Fruit fly (Drosophila melanogaster) whole organism, adult: Measurements from ENCODE around the gene Muc68Ca.

Source experiments
- CG7101 ChIP-seq: fragments of 200-800 bp; sonication (Bioruptor generic); optimal IDR thresholded peaks from 2 replicates; lab custom pipeline; 2018; ENCODE audit warnings: missing biosample characterization, mild to moderate bottlenecking, missing genetic modification characterization, moderate library complexity
- Hr96 ChIP-seq: fragments of 200-800 bp; sonication (Bioruptor generic); optimal IDR thresholded peaks from 2 replicates; lab custom pipeline; 2016; ENCODE audit warnings: missing biosample characterization, missing genetic modification characterization
- kay ChIP-seq: fragments of 200-800 bp; sonication (Bioruptor generic); peaks from one replicate; lab custom pipeline; 2016; ENCODE audit warnings: missing biosample characterization, missing genetic modification characterization, borderline replicate concordance
- tj ChIP-seq: fragments of 200-800 bp; sonication (Bioruptor generic); optimal IDR thresholded peaks from 3 replicates; lab custom pipeline; 2017; ENCODE audit warnings: missing biosample characterization, mild to moderate bottlenecking, missing genetic modification characterization, moderate library complexity

- TF ChIP-seq CG7101 (tag; lab: Kevin White, UChicago) = no peak
- TF ChIP-seq kay (GFP tag; lab: Kevin White, UChicago) = no peak
- TF ChIP-seq Hr96 (GFP tag; lab: Kevin White, UChicago) = no peak
- TF ChIP-seq tj = no peak
Measured at dm6 chr3L:11601133-11601532, 18.8 kb downstream of the Muc68Ca start.
